Worm (Caenorhabditis elegans): ENCODE measurements around the gene spig-7.

spig-7 gene

DNA sequence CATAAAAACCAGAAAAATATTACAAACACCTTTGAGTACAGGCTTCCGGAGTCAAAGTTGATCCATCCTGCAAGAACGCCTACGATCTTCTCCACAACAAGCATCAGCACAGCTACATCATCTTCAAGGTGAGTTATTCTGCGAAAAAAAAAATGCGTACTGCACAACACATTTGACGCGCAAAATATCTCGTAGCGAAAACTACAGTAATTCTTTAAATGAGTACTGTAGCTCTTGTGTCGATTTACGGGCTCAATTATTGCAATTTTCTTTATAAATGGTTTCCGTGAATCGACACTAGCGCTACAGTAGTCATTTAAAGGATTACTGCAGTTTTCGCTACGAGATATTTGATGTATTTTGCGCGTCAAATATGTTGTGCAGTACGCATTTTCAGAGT lies 17.7 kb upstream of the spig-7 start:
- TF ChIP-seq saeg-2 (GFP tag; IDR thresholded peaks at IDR 0.05) (no peak), set-16 (GFP tag; IDR thresholded peaks at IDR 0.05) (no peak), F44E2.7 (GFP tag; IDR thresholded peaks at IDR 0.05) (no peak), pqm-1 (tag; optimal IDR thresholded peaks at IDR 0.05) (no peak), php-3 (GFP tag; IDR thresholded peaks at IDR 0.05) (no peak), hlh-30 (tag; optimal IDR thresholded peaks at IDR 0.05; ENCODE audit: insufficient read depth) (no peak), daf-8 (GFP tag; IDR thresholded peaks at IDR 0.05) (no peak), lin-1 (GFP tag; IDR thresholded peaks at IDR 0.05) (no peak), daf-12 (tag; optimal IDR thresholded peaks at IDR 0.05) (no peak), lsy-2 (tag; optimal IDR thresholded peaks at IDR 0.05) (no peak), ama-1 (optimal IDR thresholded peaks at IDR 0.05) (peak; percentile 21), mes-2 (tag; optimal IDR thresholded peaks at IDR 0.05; ENCODE audit: poor library complexity, severe bottlenecking) (peak; percentile 4), tag-97 (GFP tag; IDR thresholded peaks at IDR 0.05) (no peak)

DNA sequence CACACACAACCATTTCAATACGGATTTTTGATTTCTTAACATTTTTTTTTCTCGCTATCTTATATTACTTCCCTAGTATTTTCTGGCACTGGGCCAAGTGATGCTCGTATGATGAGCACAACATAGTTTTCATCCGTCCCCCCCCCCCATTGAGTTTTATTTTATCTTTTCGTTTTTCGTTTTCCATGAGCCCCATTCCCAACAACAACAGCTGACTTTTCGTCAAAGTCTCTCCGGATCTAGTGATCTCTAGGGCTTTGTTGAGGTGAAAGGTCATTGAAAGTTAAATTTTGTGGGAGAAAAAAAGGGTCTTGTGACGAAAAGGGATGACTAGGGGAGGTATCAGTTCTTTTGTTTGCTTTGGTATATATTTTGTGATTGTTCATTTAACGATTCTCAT lies 13.7 kb upstream of the spig-7 start:
- TF ChIP-seq sdz-12 (GFP tag; optimal IDR thresholded peaks at IDR 0.05) (no peak), ceh-62 (tag; optimal IDR thresholded peaks at IDR 0.05) (no peak), vab-7 (GFP tag; IDR thresholded peaks at IDR 0.05) (no peak), daf-16 (GFP tag; optimal IDR thresholded peaks at IDR 0.05) (peak in 1 of 2 experiments; percentile 1), daf-16 (tag; optimal IDR thresholded peaks at IDR 0.05) (no peak), nhr-11 (tag; optimal IDR thresholded peaks at IDR 0.05) (peak; percentile 39)

DNA sequence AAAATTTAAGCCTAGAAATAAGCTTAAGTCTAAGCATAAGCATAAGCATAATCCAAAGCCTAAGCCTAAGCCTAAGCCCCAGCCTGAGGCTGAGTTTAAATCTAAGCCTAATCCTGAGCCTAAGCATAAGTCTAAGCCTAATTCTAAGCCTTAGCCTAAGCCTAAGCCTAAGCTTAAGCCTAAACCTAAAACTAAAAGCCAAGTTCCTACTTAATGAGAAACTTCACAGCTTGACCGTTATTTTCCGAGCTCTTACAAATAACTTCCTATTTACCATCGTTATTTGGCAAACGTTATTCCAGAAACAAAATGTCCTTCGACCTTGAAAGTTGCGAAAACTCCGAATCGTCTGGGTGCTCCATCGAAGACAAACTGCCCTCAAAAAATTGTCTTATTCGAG lies 12.8 kb upstream of the spig-7 start, which contains the start of gene C38C3.4:
Gene C38C3.4, plus strand, starts transcription at position 301 of the 400 bp plus-strand sequence.
- no peak for TF ChIP-seq ZK337.2 (GFP tag; IDR thresholded peaks at IDR 0.05)
- no peak for TF ChIP-seq snpc-1.2 (GFP tag; IDR thresholded peaks at IDR 0.05)
- no peak for TF ChIP-seq set-16 (GFP tag; IDR thresholded peaks at IDR 0.05)
- no peak for TF ChIP-seq arid-1 (GFP tag; conservative IDR thresholded peaks at IDR 0.05)
- no peak for TF ChIP-seq daf-16 (GFP tag; optimal IDR thresholded peaks at IDR 0.05)
- no peak for TF ChIP-seq daf-16 (tag; optimal IDR thresholded peaks at IDR 0.05)
- TF ChIP-seq zfp-3 (GFP tag; conservative IDR thresholded peaks at IDR 0.05): no peak
- TF ChIP-seq lin-29 (GFP tag; IDR thresholded peaks at IDR 0.05): no peak
- TF ChIP-seq pqm-1 (tag; optimal IDR thresholded peaks at IDR 0.05): no peak
- TF ChIP-seq Y5F2A.4 (GFP tag; optimal IDR thresholded peaks at IDR 0.05): no peak
- no peak for TF ChIP-seq ztf-7 (tag; optimal IDR thresholded peaks at IDR 0.05)

DNA sequence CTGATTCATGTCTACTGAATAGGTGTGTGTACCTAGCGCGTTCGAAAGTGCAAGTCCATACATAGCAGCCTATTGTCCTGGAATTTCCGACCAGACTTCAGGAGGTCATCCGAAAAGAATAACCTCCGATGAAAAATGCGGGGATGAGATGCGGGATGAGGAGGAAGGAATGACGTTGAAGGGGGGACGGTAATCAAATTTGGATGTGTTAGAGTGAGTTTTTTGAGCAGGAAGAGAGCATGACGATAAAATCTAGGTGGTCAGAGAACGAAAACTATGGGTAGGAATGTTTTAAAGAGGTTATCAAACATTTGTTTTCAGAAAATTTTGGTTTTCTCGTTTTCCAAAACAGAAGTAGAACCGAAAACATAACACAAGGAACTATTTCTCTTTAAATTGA lies 8.5 kb upstream of the spig-7 start:
- no peak for TF ChIP-seq nhr-42 (GFP tag; IDR thresholded peaks at IDR 0.05)
- TF ChIP-seq jun-1 (tag; optimal IDR thresholded peaks at IDR 0.05): no peak
- peak; percentile 73 for TF ChIP-seq fkh-10 (GFP tag; optimal IDR thresholded peaks at IDR 0.05)
- no peak for TF ChIP-seq lin-29 (GFP tag; IDR thresholded peaks at IDR 0.05)
- TF ChIP-seq Y75B8A.6 (GFP tag; IDR thresholded peaks at IDR 0.05): no peak
- peak; percentile 52 for TF ChIP-seq ces-1 (GFP tag; optimal IDR thresholded peaks at IDR 0.05)

DNA sequence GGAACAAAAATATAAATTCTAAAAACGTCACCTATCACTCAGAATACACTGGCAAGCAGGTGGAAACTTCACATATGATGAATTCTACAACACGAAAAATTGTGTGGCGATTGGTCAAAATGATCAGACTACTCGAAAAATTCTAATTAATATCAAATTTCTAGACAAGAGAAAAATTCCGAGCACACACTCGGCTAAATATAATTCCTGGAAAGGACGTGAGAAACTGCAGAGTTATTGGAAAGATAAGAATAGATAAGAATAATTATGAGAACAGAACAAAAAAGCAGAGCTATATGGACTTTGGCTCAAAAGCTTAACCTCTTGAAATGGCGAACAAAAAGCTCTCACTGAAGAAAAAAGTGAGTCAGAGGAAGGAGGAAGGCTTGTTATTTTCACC lies 7.3 kb upstream of the spig-7 start:
- TF ChIP-seq nhr-237 (tag; optimal IDR thresholded peaks at IDR 0.05): no peak
- no peak for TF ChIP-seq egl-27 (tag; optimal IDR thresholded peaks at IDR 0.05)
- no peak for TF ChIP-seq nhr-6 (tag; optimal IDR thresholded peaks at IDR 0.05)
- TF ChIP-seq tag-97 (GFP tag; IDR thresholded peaks at IDR 0.05): no peak
- TF ChIP-seq F37D6.2 (tag; optimal IDR thresholded peaks at IDR 0.05): no peak
- no peak for TF ChIP-seq Y105C5A.15 (GFP tag; IDR thresholded peaks at IDR 0.05)
- no peak for TF ChIP-seq nhr-111 (GFP tag; optimal IDR thresholded peaks at IDR 0.05)
- no peak for TF ChIP-seq jun-1 (tag; optimal IDR thresholded peaks at IDR 0.05)
- no peak for TF ChIP-seq lin-1 (GFP tag; IDR thresholded peaks at IDR 0.05)
- no peak for TF ChIP-seq mdt-29 (GFP tag; IDR thresholded peaks at IDR 0.05)
- TF ChIP-seq hmg-1.1 (GFP tag; IDR thresholded peaks at IDR 0.05): no peak
- TF ChIP-seq T26A8.4 (GFP tag; IDR thresholded peaks at IDR 0.05): no peak
- no peak for TF ChIP-seq snpc-4 (tag; optimal IDR thresholded peaks at IDR 0.05)
- no peak for TF ChIP-seq nhr-41 (GFP tag; IDR thresholded peaks at IDR 0.05)
- no peak for TF ChIP-seq dmd-9 (GFP tag; IDR thresholded peaks at IDR 0.05)
- no peak for TF ChIP-seq ceh-82 (tag; optimal IDR thresholded peaks at IDR 0.05)
- TF ChIP-seq ceh-62 (tag; optimal IDR thresholded peaks at IDR 0.05): no peak
- no peak for TF ChIP-seq egl-43 (GFP tag; IDR thresholded peaks at IDR 0.05)

Measured in whole organism, L4 larva.